Fruit fly (Drosophila melanogaster): Measurements from ENCODE around the gene CG1695.

- no peak for TF ChIP-seq CG17186 (GFP tag; optimal IDR thresholded peaks at IDR 0.05)
- TF ChIP-seq CG17912 (GFP tag; optimal IDR thresholded peaks at IDR 0.05), result no peak
- no peak for TF ChIP-seq disco-r (GFP tag; optimal IDR thresholded peaks at IDR 0.05)
Observed at dm6 chrX:20411635-20412034, 22.1 kb upstream of the CG1695 start.

Data from whole organism, embryonic.